Fruit fly (Drosophila melanogaster) whole organism, embryonic: Measurements from ENCODE around the gene CG10477.

Experiments
- Ada2b ChIP-seq: fragments of 200-800 bp; sonication (Bioruptor generic); IDR thresholded peaks from 2 replicates; pipeline ENCODE4 v1.3.6; 2022; ENCODE audit warnings: missing biosample characterization, missing genetic modification characterization
- Adf1 ChIP-seq: fragments of 200-800 bp; sonication (Bioruptor generic); IDR thresholded peaks from 2 replicates; pipeline ENCODE4 v1.3.6; 2022; ENCODE audit warnings: missing biosample characterization, missing genetic modification characterization
- BtbVII ChIP-seq: fragments of 200-800 bp; sonication (Bioruptor generic); optimal IDR thresholded peaks from 3 replicates; lab custom pipeline; 2017; ENCODE audit warnings: missing biosample characterization, mild to moderate bottlenecking, missing genetic modification characterization
- CG10959 ChIP-seq: fragments of 200-800 bp; sonication (Bioruptor generic); IDR thresholded peaks from 2 replicates; pipeline ENCODE4 v1.3.6; 2022; ENCODE audit warnings: missing biosample characterization, missing genetic modification characterization
- CG10979 ChIP-seq: fragments of 200-800 bp; sonication (Bioruptor generic); optimal IDR thresholded peaks from 2 replicates; lab custom pipeline; 2018; ENCODE audit warnings: missing biosample characterization, mild to moderate bottlenecking, missing genetic modification characterization, moderate library complexity
- CG11696 ChIP-seq: fragments of 200-800 bp; sonication (Bioruptor generic); IDR thresholded peaks from 2 replicates; pipeline ENCODE4 v1.3.6; 2022; ENCODE audit warnings: missing biosample characterization, missing genetic modification characterization
- CG12391 ChIP-seq: fragments of 200-800 bp; sonication (Bioruptor generic); optimal IDR thresholded peaks from 3 replicates; lab custom pipeline; 2018; ENCODE audit warnings: missing biosample characterization, mild to moderate bottlenecking, missing genetic modification characterization, moderate library complexity
- CG13424 ChIP-seq: fragments of 200-800 bp; sonication (Bioruptor generic); optimal IDR thresholded peaks from 2 replicates; lab custom pipeline; 2019; ENCODE audit warnings: missing biosample characterization, mild to moderate bottlenecking, missing genetic modification characterization, moderate library complexity
- CG1603 ChIP-seq: fragments of 200-800 bp; sonication (Bioruptor generic); optimal IDR thresholded peaks from 2 replicates; lab custom pipeline; 2019; ENCODE audit warnings: missing biosample characterization, mild to moderate bottlenecking, missing genetic modification characterization, moderate library complexity
- CG16813 ChIP-seq: fragments of 200-800 bp; sonication (Bioruptor generic); IDR thresholded peaks from 3 replicates; pipeline ENCODE4 v1.3.6; 2022; ENCODE audit warnings: missing biosample characterization, missing genetic modification characterization; ENCODE audit not compliant: partially characterized antibody
- CG3163 ChIP-seq: fragments of 200-800 bp; sonication (Bioruptor generic); optimal IDR thresholded peaks from 3 replicates; lab custom pipeline; 2016; ENCODE audit warnings: missing biosample characterization, missing genetic modification characterization
- CG3995 ChIP-seq: fragments of 200-800 bp; sonication (Bioruptor generic); optimal IDR thresholded peaks from 3 replicates; lab custom pipeline; 2016; ENCODE audit warnings: missing biosample characterization, missing genetic modification characterization
- CG4282 ChIP-seq: fragments of 200-800 bp; sonication (Bioruptor generic); optimal IDR thresholded peaks from 2 replicates; lab custom pipeline; 2016; ENCODE audit warnings: missing biosample characterization, missing genetic modification characterization
- CG6175 ChIP-seq: fragments of 200-800 bp; sonication (Bioruptor generic); IDR thresholded peaks from 3 replicates; pipeline ENCODE4 v1.3.6; 2022; ENCODE audit warnings: missing biosample characterization, missing genetic modification characterization
- CG7556 ChIP-seq: fragments of 200-800 bp; sonication (Bioruptor generic); optimal IDR thresholded peaks from 2 replicates; lab custom pipeline; 2017; ENCODE audit warnings: missing biosample characterization, mild to moderate bottlenecking, missing genetic modification characterization
- CG8281 ChIP-seq: fragments of 200-800 bp; sonication (Bioruptor generic); optimal IDR thresholded peaks from 2 replicates; lab custom pipeline; 2018; ENCODE audit warnings: missing biosample characterization, mild to moderate bottlenecking, missing genetic modification characterization, moderate library complexity
- CG8290 ChIP-seq, 3 experiments: fragments of 200-800 bp; sonication (Bioruptor generic); optimal IDR thresholded peaks; 2 replicates each; lab custom pipeline; 2016 to 2019; ENCODE audit warnings: missing biosample characterization in 3 of 3, missing genetic modification characterization in 3 of 3, mild to moderate bottlenecking in 2 of 3, moderate library complexity in 1 of 3
- CG9797 ChIP-seq: fragments of 200-800 bp; sonication (Bioruptor generic); optimal IDR thresholded peaks from 3 replicates; lab custom pipeline; 2018; ENCODE audit warnings: missing biosample characterization, mild to moderate bottlenecking, missing genetic modification characterization
- D19B ChIP-seq: fragments of 200-800 bp; sonication (Bioruptor generic); optimal IDR thresholded peaks from 2 replicates; lab custom pipeline; 2017; ENCODE audit warnings: missing biosample characterization, mild to moderate bottlenecking, missing genetic modification characterization
- Fer1 ChIP-seq: fragments of 200-800 bp; sonication (Bioruptor generic); optimal IDR thresholded peaks from 2 replicates; lab custom pipeline; 2017; ENCODE audit warnings: missing biosample characterization, mild to moderate bottlenecking, missing genetic modification characterization
- H15 ChIP-seq: fragments of 200-800 bp; sonication (Bioruptor generic); IDR thresholded peaks from 3 replicates; pipeline ENCODE4 v1.3.6; 2022; ENCODE audit warnings: missing biosample characterization, missing genetic modification characterization
- Hmx ChIP-seq: fragments of 200-800 bp; sonication (Bioruptor generic); optimal IDR thresholded peaks from 2 replicates; lab custom pipeline; 2016; ENCODE audit warnings: missing biosample characterization, missing genetic modification characterization
- Hr39 ChIP-seq: fragments of >200 bp; optimal IDR thresholded peaks from 2 replicates; lab custom pipeline; 2017
- Hsf ChIP-seq: fragments of 200-800 bp; sonication (Bioruptor generic); optimal IDR thresholded peaks from 3 replicates; lab custom pipeline; 2016; ENCODE audit warnings: missing biosample characterization, missing genetic modification characterization
- MTF-1 ChIP-seq: fragments of 200-800 bp; sonication (Bioruptor generic); optimal IDR thresholded peaks from 2 replicates; lab custom pipeline; 2018; ENCODE audit warnings: missing biosample characterization, mild to moderate bottlenecking, missing genetic modification characterization, borderline replicate concordance
- Ssrp ChIP-seq: fragments of 200-800 bp; sonication (Bioruptor generic); optimal IDR thresholded peaks from 2 replicates; lab custom pipeline; 2018; ENCODE audit warnings: missing biosample characterization, mild to moderate bottlenecking, missing genetic modification characterization, moderate library complexity
- Trl ChIP-seq, 3 experiments: fragments of >200 bp in 2 of 3; fragments of 200-800 bp in 1 of 3; sonication (Bioruptor generic) in 1 of 3; optimal IDR thresholded peaks; 2 replicates in 1 of 3; 3 replicates in 2 of 3; lab custom pipeline; 2016 to 2017; ENCODE audit warnings: missing biosample characterization in 1 of 3, missing genetic modification characterization in 1 of 3
- Vsx1 ChIP-seq: fragments of 200-800 bp; sonication (Bioruptor generic); optimal IDR thresholded peaks from 2 replicates; lab custom pipeline; 2017; ENCODE audit warnings: missing biosample characterization, mild to moderate bottlenecking, missing genetic modification characterization, missing genetic modification reagents
- Xbp1 ChIP-seq: fragments of 200-800 bp; sonication (Bioruptor generic); optimal IDR thresholded peaks from 3 replicates; lab custom pipeline; 2016; ENCODE audit warnings: missing biosample characterization, mild to moderate bottlenecking, missing genetic modification characterization
- amos ChIP-seq: fragments of 200-800 bp; sonication (Bioruptor generic); IDR thresholded peaks from 2 replicates; pipeline ENCODE4 v1.3.6; 2022; ENCODE audit warnings: missing biosample characterization, missing genetic modification characterization; ENCODE audit not compliant: partially characterized antibody
- ara ChIP-seq: fragments of 200-800 bp; sonication (Bioruptor generic); IDR thresholded peaks from 2 replicates; pipeline ENCODE4 v1.3.6; 2022; ENCODE audit warnings: missing biosample characterization, missing genetic modification characterization
- bab2 ChIP-seq: fragments of 200-800 bp; sonication (Bioruptor generic); optimal IDR thresholded peaks from 2 replicates; lab custom pipeline; 2016; ENCODE audit warnings: missing biosample characterization, missing genetic modification characterization
- btn ChIP-seq: fragments of 200-800 bp; sonication (Bioruptor generic); optimal IDR thresholded peaks from 2 replicates; lab custom pipeline; 2016; ENCODE audit warnings: missing biosample characterization, missing genetic modification characterization
- chinmo ChIP-seq: fragments of 200-800 bp; sonication (Bioruptor generic); IDR thresholded peaks from 4 replicates; pipeline ENCODE4 v1.3.6; 2022; ENCODE audit warnings: missing biosample characterization, missing genetic modification characterization; ENCODE audit not compliant: partially characterized antibody
- crc ChIP-seq: fragments of 200-800 bp; sonication (Bioruptor generic); optimal IDR thresholded peaks from 2 replicates; lab custom pipeline; 2016; ENCODE audit warnings: missing biosample characterization, missing genetic modification characterization
- dpn ChIP-seq, 2 experiments: fragments of 200-800 bp; sonication (Bioruptor generic); optimal IDR thresholded peaks; 3 replicates each; lab custom pipeline; 2016; ENCODE audit warnings: missing biosample characterization in 2 of 2, missing genetic modification characterization in 2 of 2
- ham ChIP-seq: fragments of 200-800 bp; sonication (Bioruptor generic); IDR thresholded peaks from 2 replicates; pipeline ENCODE4 v1.3.6; 2022; ENCODE audit warnings: missing biosample characterization, missing genetic modification characterization
- nerfin-1 ChIP-seq: fragments of 200-800 bp; sonication (Bioruptor generic); optimal IDR thresholded peaks from 3 replicates; lab custom pipeline; 2019; ENCODE audit warnings: missing biosample characterization, mild to moderate bottlenecking, missing genetic modification characterization, moderate library complexity
- nmo ChIP-seq: fragments of 200-800 bp; sonication (Bioruptor generic); optimal IDR thresholded peaks from 2 replicates; lab custom pipeline; 2018; ENCODE audit warnings: missing biosample characterization, mild to moderate bottlenecking, missing genetic modification characterization, moderate library complexity
- pb ChIP-seq: fragments of 200-800 bp; sonication (Bioruptor generic); optimal IDR thresholded peaks from 3 replicates; lab custom pipeline; 2016; ENCODE audit warnings: missing biosample characterization, missing genetic modification characterization
- prd ChIP-seq, 3 experiments: fragments of >200 bp in 2 of 3; fragments of 200-800 bp in 1 of 3; sonication (Bioruptor generic) in 1 of 3; optimal IDR thresholded peaks in 2 of 3; IDR thresholded peaks in 1 of 3; 2 replicates in 2 of 3; 3 replicates in 1 of 3; pipeline versions ENCODE4 v1.3.6 to Lab custom; 2017 to 2022; ENCODE audit warnings: missing biosample characterization in 1 of 3, missing genetic modification characterization in 1 of 3
- pzg ChIP-seq: fragments of 200-800 bp; sonication (Bioruptor generic); optimal IDR thresholded peaks from 3 replicates; lab custom pipeline; 2018; ENCODE audit warnings: missing biosample characterization, mild to moderate bottlenecking, missing genetic modification characterization, moderate library complexity
- sc ChIP-seq, 3 experiments: fragments of >200 bp in 2 of 3; fragments of 200-800 bp in 1 of 3; sonication (Bioruptor generic) in 1 of 3; optimal IDR thresholded peaks; 2 replicates in 2 of 3; 3 replicates in 1 of 3; lab custom pipeline; 2017; ENCODE audit warnings: mild to moderate bottlenecking in 1 of 3, missing biosample characterization in 1 of 3, missing genetic modification characterization in 1 of 3, missing genetic modification reagents in 1 of 3
- seq ChIP-seq: fragments of 200-800 bp; sonication (Bioruptor generic); IDR thresholded peaks from 2 replicates; pipeline ENCODE4 v1.3.6; 2022; ENCODE audit warnings: missing biosample characterization, missing genetic modification characterization
- slp2 ChIP-seq: fragments of 200-800 bp; sonication (Bioruptor generic); optimal IDR thresholded peaks from 2 replicates; lab custom pipeline; 2016; ENCODE audit warnings: missing biosample characterization, missing genetic modification characterization
- sr ChIP-seq: fragments of 200-800 bp; sonication (Bioruptor generic); IDR thresholded peaks from 3 replicates; pipeline ENCODE4 v1.3.6; 2022; ENCODE audit warnings: missing biosample characterization, missing genetic modification characterization
- ttk ChIP-seq: fragments of 200-800 bp; sonication (Bioruptor generic); IDR thresholded peaks from 2 replicates; pipeline ENCODE4 v2.1.2; 2022; ENCODE audit warnings: missing biosample characterization, missing genetic modification characterization
- wdn ChIP-seq: fragments of 200-800 bp; sonication (Bioruptor generic); IDR thresholded peaks from 2 replicates; pipeline ENCODE4 v1.3.6; 2022; ENCODE audit warnings: missing biosample characterization, missing genetic modification characterization
- zen2 ChIP-seq: fragments of 200-800 bp; sonication (Bioruptor generic); IDR thresholded peaks from 3 replicates; pipeline ENCODE4 v1.3.6; 2022; ENCODE audit warnings: missing biosample characterization, missing genetic modification characterization; ENCODE audit not compliant: partially characterized antibody
- zfh1 ChIP-seq: fragments of 200-800 bp; sonication (Bioruptor generic); IDR thresholded peaks from 3 replicates; pipeline ENCODE4 v1.3.6; 2022; ENCODE audit warnings: missing biosample characterization, missing genetic modification characterization

Gene CG10477

dm6 chr3L:5987637-5988036 is 46.8 kb downstream of the CG10477 start (continued):
- TF ChIP-seq H15 = 0 out of 3 replicates have a peak, but pooled peaks have one; percentile 48
- no peak for TF ChIP-seq Adf1 (GFP tag; lab: Robert Waterston, UW)
- no peak for TF ChIP-seq ham
- no peak for TF ChIP-seq Vsx1 (GFP tag; lab: Kevin White, UChicago)
- TF ChIP-seq dpn (GFP tag; optimal IDR thresholded peaks at IDR 0.05; lab: Kevin White, UChicago) = peak in 1 of 2 experiments; percentile 29
- no peak for TF ChIP-seq Ada2b
- TF ChIP-seq bab2 (GFP tag; lab: Kevin White, UChicago) = no peak
- no peak for TF ChIP-seq D19B (GFP tag; lab: Kevin White, UChicago)
- peak; percentile 0 for TF ChIP-seq CG8290 (GFP tag; optimal IDR thresholded peaks at IDR 0.05; lab: Kevin White, UChicago)
- TF ChIP-seq CG8290 (tag; optimal IDR thresholded peaks at IDR 0.05; lab: Kevin White, UChicago) = no peak
- TF ChIP-seq Xbp1 = peak; percentile 29
- TF ChIP-seq sc (optimal IDR thresholded peaks at IDR 0.05; lab: Kevin White, UChicago) = no peak
- TF ChIP-seq sc (GFP tag; optimal IDR thresholded peaks at IDR 0.05; lab: Kevin White, UChicago) = peak; percentile 25
- peak; percentile 44; the same call in 1 of the 2 replicates for TF ChIP-seq CG11696 (GFP tag; lab: Robert Waterston, UW)
- TF ChIP-seq Hsf (GFP tag; lab: Kevin White, UChicago) = peak; percentile 41
- TF ChIP-seq CG8281 = no peak
- TF ChIP-seq pzg (GFP tag; lab: Kevin White, UChicago) = no peak
- TF ChIP-seq CG7556 (GFP tag; lab: Kevin White, UChicago) = peak; percentile 54
- TF ChIP-seq zen2 (GFP tag; lab: Robert Waterston, UW) = no peak
- peak; percentile 75 for TF ChIP-seq CG10959 (GFP tag; lab: Robert Waterston, UW)
- no peak for TF ChIP-seq sr (GFP tag; lab: Robert Waterston, UW)
- no peak for TF ChIP-seq ttk
- no peak for TF ChIP-seq CG9797
- no peak for TF ChIP-seq Trl (optimal IDR thresholded peaks at IDR 0.05; lab: Kevin White, UChicago)
- TF ChIP-seq Trl (GFP tag; optimal IDR thresholded peaks at IDR 0.05; lab: Kevin White, UChicago) = peak; percentile 7
- TF ChIP-seq pb (GFP tag; lab: Kevin White, UChicago) = no peak
- no peak for TF ChIP-seq Hr39
- TF ChIP-seq slp2 = peak; percentile 15
- TF ChIP-seq Hmx = no peak
- TF ChIP-seq nerfin-1 (tag; lab: Kevin White, UChicago) = peak; percentile 66
- TF ChIP-seq btn (GFP tag; lab: Kevin White, UChicago) = no peak
- TF ChIP-seq CG13424 = peak; percentile 40
- TF ChIP-seq nmo (GFP tag; lab: Kevin White, UChicago) = peak; percentile 59
- TF ChIP-seq Ssrp = peak; percentile 55
- peak; percentile 60 for TF ChIP-seq CG1603 (tag; lab: Kevin White, UChicago)
- peak; percentile 82 for TF ChIP-seq CG10979 (tag; lab: Kevin White, UChicago)

- TF ChIP-seq CG3995 (GFP tag; lab: Kevin White, UChicago) = no peak
- TF ChIP-seq CG3163 = no peak
- no peak for TF ChIP-seq crc (GFP tag; lab: Kevin White, UChicago)
- no peak for TF ChIP-seq MTF-1 (GFP tag; lab: Kevin White, UChicago)
- peak; percentile 52; the same call in 2 of the 3 replicates for TF ChIP-seq CG16813 (GFP tag; lab: Robert Waterston, UW)
- no peak for TF ChIP-seq seq
- no peak for TF ChIP-seq Fer1 (GFP tag; lab: Kevin White, UChicago)
- TF ChIP-seq CG4282 (GFP tag; lab: Kevin White, UChicago) = no peak
- TF ChIP-seq CG6175 (GFP tag; lab: Robert Waterston, UW) = no peak
- TF ChIP-seq zfh1 (GFP tag; lab: Robert Waterston, UW) = no peak; the same call in 2 of the 3 replicates
- no peak for TF ChIP-seq wdn (GFP tag; lab: Robert Waterston, UW)
- TF ChIP-seq amos (GFP tag; lab: Robert Waterston, UW) = no peak
- TF ChIP-seq CG12391 (tag; lab: Kevin White, UChicago) = peak; percentile 8
- 0 out of 4 replicates have a peak, but pooled peaks have one; percentile 54 for TF ChIP-seq chinmo
- peak; percentile 31; the same call in 1 of the 2 replicates for TF ChIP-seq ara (GFP tag; lab: Robert Waterston, UW)
- no peak for TF ChIP-seq prd (optimal IDR thresholded peaks at IDR 0.05; lab: Kevin White, UChicago)
- TF ChIP-seq prd (GFP tag; IDR thresholded peaks at IDR 0.05; lab: Robert Waterston, UW) = peak; percentile 45; the same call in 2 of the 3 replicates
- no peak for TF ChIP-seq BtbVII
Observed at dm6 chr3L:5983593-5984225, 50.7 kb downstream of the CG10477 start.
